Fruit fly (Drosophila melanogaster) whole organism, pupa: ENCODE measurements around the gene CG32240.

Experiments
- CG10348 ChIP-seq: fragments of 200-800 bp; sonication (Bioruptor generic); IDR thresholded peaks from 2 replicates; pipeline ENCODE4 v1.3.6; 2022; ENCODE audit warnings: missing biosample characterization, missing genetic modification characterization
- CG12605 ChIP-seq: fragments of 200-800 bp; sonication (Bioruptor generic); IDR thresholded peaks from 2 replicates; pipeline ENCODE4 v1.3.6; 2022; ENCODE audit warnings: missing biosample characterization, missing genetic modification characterization
- CG13204 ChIP-seq: fragments of 200-800 bp; sonication (Bioruptor generic); optimal IDR thresholded peaks from 2 replicates; lab custom pipeline; 2018; ENCODE audit warnings: missing biosample characterization, mild to moderate bottlenecking, missing genetic modification characterization, moderate library complexity
- CG14655 ChIP-seq: fragments of 200-800 bp; sonication (Bioruptor generic); optimal IDR thresholded peaks from 3 replicates; lab custom pipeline; 2017; ENCODE audit warnings: mild to moderate bottlenecking, missing biosample characterization, missing genetic modification reagents, missing genetic modification characterization
- CG15710 ChIP-seq: fragments of 200-800 bp; sonication (Bioruptor generic); optimal IDR thresholded peaks from 2 replicates; lab custom pipeline; 2018; ENCODE audit warnings: missing biosample characterization, mild to moderate bottlenecking, missing genetic modification characterization, moderate library complexity
- CG17806 ChIP-seq: fragments of 200-800 bp; sonication (Bioruptor generic); optimal IDR thresholded peaks from 2 replicates; lab custom pipeline; 2018; ENCODE audit warnings: missing biosample characterization, mild to moderate bottlenecking, missing genetic modification characterization, moderate library complexity
- CG32121 ChIP-seq: fragments of 200-800 bp; sonication (Bioruptor generic); IDR thresholded peaks from 2 replicates; pipeline ENCODE4 v1.3.6; 2022; ENCODE audit warnings: missing biosample characterization, missing genetic modification characterization
- CG34367 ChIP-seq: fragments of 200-800 bp; sonication (Bioruptor generic); optimal IDR thresholded peaks from 2 replicates; lab custom pipeline; 2018; ENCODE audit warnings: missing biosample characterization, mild to moderate bottlenecking, missing genetic modification characterization
- CG4496 ChIP-seq: fragments of 200-800 bp; sonication (Bioruptor generic); IDR thresholded peaks from 3 replicates; pipeline ENCODE4 v1.3.6; 2022; ENCODE audit warnings: missing biosample characterization, missing genetic modification characterization
- CG8159 ChIP-seq: fragments of 200-800 bp; sonication (Bioruptor generic); optimal IDR thresholded peaks from 3 replicates; lab custom pipeline; 2018; ENCODE audit warnings: missing biosample characterization, mild to moderate bottlenecking, missing genetic modification characterization, moderate library complexity
- CG8301 ChIP-seq: fragments of 200-800 bp; sonication (Bioruptor generic); optimal IDR thresholded peaks from 2 replicates; lab custom pipeline; 2018; ENCODE audit warnings: missing biosample characterization, mild to moderate bottlenecking, missing genetic modification characterization
- CG9948 ChIP-seq: fragments of 200-800 bp; sonication (Bioruptor generic); optimal IDR thresholded peaks from 2 replicates; lab custom pipeline; 2018; ENCODE audit warnings: missing biosample characterization, mild to moderate bottlenecking, missing genetic modification characterization, moderate library complexity
- D1 ChIP-seq: fragments of 200-800 bp; sonication (Bioruptor generic); optimal IDR thresholded peaks from 2 replicates; lab custom pipeline; 2018; ENCODE audit warnings: missing biosample characterization, mild to moderate bottlenecking, missing genetic modification characterization, moderate library complexity
- EcR ChIP-seq: fragments of 200-800 bp; sonication (Bioruptor generic); optimal IDR thresholded peaks from 3 replicates; lab custom pipeline; 2019; ENCODE audit warnings: missing biosample characterization, missing genetic modification characterization, mild to moderate bottlenecking, moderate library complexity, missing genetic modification reagents
- Ets98B ChIP-seq: fragments of 200-800 bp; sonication (Bioruptor generic); IDR thresholded peaks from 2 replicates; pipeline ENCODE4 v1.3.6; 2022; ENCODE audit warnings: missing biosample characterization, missing genetic modification characterization
- Pif1A ChIP-seq: fragments of 200-800 bp; sonication (Bioruptor generic); optimal IDR thresholded peaks from 3 replicates; lab custom pipeline; 2016; ENCODE audit warnings: missing biosample characterization, missing genetic modification characterization
- Pif1B ChIP-seq: fragments of 200-800 bp; sonication (Bioruptor generic); optimal IDR thresholded peaks from 3 replicates; lab custom pipeline; 2016; ENCODE audit warnings: missing biosample characterization, missing genetic modification characterization
- Snoo ChIP-seq: fragments of 200-800 bp; sonication (Bioruptor generic); optimal IDR thresholded peaks from 3 replicates; lab custom pipeline; 2017; ENCODE audit warnings: missing biosample characterization, mild to moderate bottlenecking, missing genetic modification characterization, inconsistent platforms
- fd96Ca ChIP-seq: fragments of 200-800 bp; sonication (Bioruptor generic); IDR thresholded peaks from 3 replicates; pipeline ENCODE4 v1.3.6; 2022; ENCODE audit warnings: missing biosample characterization, missing genetic modification characterization
- gl ChIP-seq: fragments of 200-800 bp; sonication (Bioruptor generic); optimal IDR thresholded peaks from 2 replicates; lab custom pipeline; 2018; ENCODE audit warnings: missing biosample characterization, mild to moderate bottlenecking, missing genetic modification characterization
- rn ChIP-seq: fragments of 200-800 bp; sonication (Bioruptor generic); IDR thresholded peaks from 2 replicates; pipeline ENCODE4 v1.3.6; 2022; ENCODE audit warnings: missing biosample characterization, missing genetic modification characterization

Gene CG32240

DNA sequence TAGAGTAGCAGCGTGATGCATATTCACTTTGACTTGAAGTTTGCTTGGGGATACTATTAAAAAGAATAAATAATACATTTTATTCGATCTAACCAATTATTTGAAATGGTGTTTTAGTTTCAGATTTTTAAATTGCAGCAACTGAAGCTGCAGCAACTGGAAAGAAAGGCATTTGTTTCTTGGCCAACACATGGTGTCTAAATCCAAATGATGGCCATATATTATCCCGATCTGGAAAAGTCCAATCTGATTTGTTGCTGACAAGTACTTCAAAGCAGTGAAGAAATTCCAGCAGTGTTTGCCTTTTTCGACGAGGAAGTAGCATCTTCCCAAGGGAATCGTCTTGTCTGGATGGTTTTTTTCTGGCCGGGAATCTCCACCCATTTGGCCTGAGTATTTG is 15.7 kb upstream of the CG32240 start:
- TF ChIP-seq gl (no peak), CG14655 (peak; percentile 67), Ets98B (GFP tag; lab: Robert Waterston, UW) (no peak), CG10348 (no peak), CG8301 (tag; lab: Kevin White, UChicago) (peak; percentile 43)

dm6 chr3L:4396372-4396771 is 14.9 kb upstream of the CG32240 start:
- TF ChIP-seq CG9948 (tag; lab: Kevin White, UChicago) (no peak), CG8159 (no peak), CG17806 (tag; lab: Kevin White, UChicago) (no peak), CG13204 (GFP tag; lab: Kevin White, UChicago) (no peak), CG8301 (tag; lab: Kevin White, UChicago) (no peak), Ets98B (GFP tag; lab: Robert Waterston, UW) (no peak), CG4496 (no peak), CG10348 (no peak), EcR (GFP tag; lab: Kevin White, UChicago) (no peak), fd96Ca (GFP tag; lab: Robert Waterston, UW) (no peak), CG32121 (GFP tag; lab: Robert Waterston, UW) (no peak), Pif1A (GFP tag; lab: Kevin White, UChicago) (no peak), D1 (tag; lab: Kevin White, UChicago) (no peak), rn (no peak), CG15710 (tag; lab: Kevin White, UChicago) (no peak), CG12605 (GFP tag; lab: Robert Waterston, UW) (no peak), Pif1B (GFP tag; lab: Kevin White, UChicago) (no peak), CG34367 (no peak), CG14655 (no peak)
- TF ChIP-seq, all 21 proteins: peak for 0

dm6 chr3L:4395501-4396073 is 14.2 kb upstream of the CG32240 start:
- TF ChIP-seq CG34367 (no peak), CG10348 (no peak), Ets98B (GFP tag; lab: Robert Waterston, UW) (no peak), D1 (tag; lab: Kevin White, UChicago) (no peak), Snoo (tag; lab: Kevin White, UChicago) (peak; percentile 5), CG14655 (peak; percentile 65), CG8301 (tag; lab: Kevin White, UChicago) (peak; percentile 36), CG15710 (tag; lab: Kevin White, UChicago) (peak; percentile 30), CG17806 (tag; lab: Kevin White, UChicago) (no peak), CG9948 (tag; lab: Kevin White, UChicago) (peak; percentile 30), Pif1A (GFP tag; lab: Kevin White, UChicago) (peak; percentile 54), gl (no peak), CG13204 (GFP tag; lab: Kevin White, UChicago) (no peak), CG4496 (no peak), fd96Ca (GFP tag; lab: Robert Waterston, UW) (no peak), rn (no peak), EcR (GFP tag; lab: Kevin White, UChicago) (no peak), Pif1B (GFP tag; lab: Kevin White, UChicago) (no peak), CG12605 (GFP tag; lab: Robert Waterston, UW) (no peak), CG32121 (GFP tag; lab: Robert Waterston, UW) (no peak), CG8159 (peak; percentile 29)

DNA sequence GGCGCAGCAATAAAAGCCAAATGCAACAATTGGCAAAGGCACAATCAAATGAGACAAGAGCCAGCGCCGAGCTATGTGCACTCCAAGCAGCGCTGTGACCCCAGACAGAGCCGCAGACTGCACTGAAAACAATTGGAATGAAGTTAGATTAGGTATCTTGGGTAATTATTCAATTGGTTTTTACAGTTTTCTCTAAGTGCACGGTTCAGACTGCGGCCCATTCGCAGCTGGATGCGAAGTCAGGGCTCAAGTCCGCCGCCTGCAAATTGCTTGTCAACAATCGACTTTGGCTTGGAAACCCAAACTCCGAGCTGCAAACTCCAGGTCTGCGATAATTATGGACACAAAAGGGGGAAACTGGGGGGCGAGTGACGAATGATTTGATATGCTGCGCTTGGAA is 12.2 kb upstream of the CG32240 start:
- TF ChIP-seq fd96Ca (GFP tag; lab: Robert Waterston, UW), result peak; percentile 66; the same call in 2 of the 3 replicates
- TF ChIP-seq Ets98B (GFP tag; lab: Robert Waterston, UW), result peak; percentile 50
- TF ChIP-seq CG8301 (tag; lab: Kevin White, UChicago), result peak; percentile 4
- TF ChIP-seq CG34367, result no peak
- peak; percentile 35 for TF ChIP-seq CG14655
- TF ChIP-seq CG4496, result 0 out of 3 replicates have a peak, but pooled peaks have one; percentile 45

- TF ChIP-seq CG14655 (peak; percentile 72), CG34367 (no peak), CG32121 (GFP tag; lab: Robert Waterston, UW) (peak; percentile 88), Pif1A (GFP tag; lab: Kevin White, UChicago) (no peak), CG10348 (0 out of 2 replicates have a peak, but pooled peaks have one; percentile 23), CG12605 (GFP tag; lab: Robert Waterston, UW) (no peak; the same call in 1 of the 2 replicates), Snoo (tag; lab: Kevin White, UChicago) (no peak), Ets98B (GFP tag; lab: Robert Waterston, UW) (peak; percentile 82), CG4496 (peak; percentile 89), CG15710 (tag; lab: Kevin White, UChicago) (no peak), fd96Ca (GFP tag; lab: Robert Waterston, UW) (peak; percentile 86), CG8301 (tag; lab: Kevin White, UChicago) (peak; percentile 58), CG8159 (peak; percentile 11), rn (peak; percentile 43; the same call in 1 of the 2 replicates), CG9948 (tag; lab: Kevin White, UChicago) (no peak), D1 (tag; lab: Kevin White, UChicago) (no peak), CG17806 (tag; lab: Kevin White, UChicago) (no peak), Pif1B (GFP tag; lab: Kevin White, UChicago) (peak; percentile 18), EcR (GFP tag; lab: Kevin White, UChicago) (no peak)
These were observed 11.4 kb upstream of the CG32240 start for dm6 chr3L:4392851-4393250.

DNA sequence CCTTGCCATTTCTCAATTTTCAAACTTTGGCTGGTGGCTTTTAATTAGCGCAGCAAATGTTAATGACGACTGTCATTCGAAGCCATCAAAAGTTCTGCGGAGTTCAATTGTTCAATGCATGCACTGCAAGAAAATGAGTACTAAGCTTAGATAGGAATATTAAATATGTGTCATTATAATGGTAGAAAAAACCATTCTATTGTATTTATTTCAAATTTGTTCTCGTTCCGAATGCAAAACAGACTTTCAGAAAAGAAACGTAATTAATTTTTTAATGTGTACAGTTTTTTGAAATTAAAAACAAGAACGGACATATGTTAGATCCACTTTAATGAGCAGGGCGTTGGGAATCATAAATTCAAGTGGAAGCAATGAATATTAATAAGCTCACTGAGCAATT is 7.7 kb upstream of the CG32240 start:
- TF ChIP-seq CG4496, result no peak
- TF ChIP-seq CG14655, result no peak
- TF ChIP-seq Ets98B (GFP tag; lab: Robert Waterston, UW), result no peak
- no peak for TF ChIP-seq rn
- TF ChIP-seq Pif1B (GFP tag; lab: Kevin White, UChicago), result no peak
- TF ChIP-seq Pif1A (GFP tag; lab: Kevin White, UChicago), result no peak
- TF ChIP-seq EcR (GFP tag; lab: Kevin White, UChicago), result no peak
- TF ChIP-seq, all 21 proteins: peak for 0
